Fruit fly (Drosophila melanogaster): ENCODE data around the gene Sik2.
A peak's percentile ranks its signal among the peaks of the same experiment; 100 is the strongest.

The Sik2 gene

dm6 chrX:2043660-2044397 is 17.9 kb downstream of the Sik2 start, which contains the start of gene CG4325:
TSS of gene CG4325 (minus strand) at chrX:2043818.
- peak; percentile 19 for TF ChIP-seq Mnt (GFP tag; optimal IDR thresholded peaks at IDR 0.05)
- no peak for TF ChIP-seq bab1 (GFP tag; optimal IDR thresholded peaks at IDR 0.05)
- TF ChIP-seq tj (GFP tag; optimal IDR thresholded peaks at IDR 0.05), result peak; percentile 91
- TF ChIP-seq CG12768 (GFP tag; optimal IDR thresholded peaks at IDR 0.05), result no peak
- no peak for TF ChIP-seq Hr96 (GFP tag; optimal IDR thresholded peaks at IDR 0.05)
- TF ChIP-seq CG7101 (tag; optimal IDR thresholded peaks at IDR 0.05), result no peak
- peak; percentile 7 for TF ChIP-seq pad (GFP tag; optimal IDR thresholded peaks at IDR 0.05)
- TF ChIP-seq cic (GFP tag; optimal IDR thresholded peaks at IDR 0.05), result peak; percentile 76

dm6 chrX:2041981-2042847 is 19.5 kb downstream of the Sik2 start, which contains the start of the genes Actn and usp:
TSS of gene Actn (minus strand) at chrX:2042311.
TSS of gene usp (minus strand) at chrX:2042311.
- TF ChIP-seq CG14711 (tag; optimal IDR thresholded peaks at IDR 0.05), result peak; percentile 53
- no peak for TF ChIP-seq CG12768 (GFP tag; optimal IDR thresholded peaks at IDR 0.05)
- no peak for TF ChIP-seq CG7045 (GFP tag; optimal IDR thresholded peaks at IDR 0.05)
- peak; percentile 25 for TF ChIP-seq pad (GFP tag; optimal IDR thresholded peaks at IDR 0.05)
- peak; percentile 5 for TF ChIP-seq CG1620 (GFP tag; optimal IDR thresholded peaks at IDR 0.05)
- TF ChIP-seq kay (GFP tag; ENCODE audit: borderline replicate concordance), result no peak
- TF ChIP-seq ovo (GFP tag; optimal IDR thresholded peaks at IDR 0.05), result peak; percentile 49
- TF ChIP-seq bab1 (GFP tag; optimal IDR thresholded peaks at IDR 0.05), result no peak
- no peak for TF ChIP-seq CG5204 (GFP tag; optimal IDR thresholded peaks at IDR 0.05)
- TF ChIP-seq Crg-1 (GFP tag; optimal IDR thresholded peaks at IDR 0.05), result peak; percentile 16
- no peak for TF ChIP-seq Clk (GFP tag; optimal IDR thresholded peaks at IDR 0.05)
- no peak for TF ChIP-seq CG11617 (GFP tag; optimal IDR thresholded peaks at IDR 0.05)
- peak; percentile 27 for TF ChIP-seq toe (GFP tag; optimal IDR thresholded peaks at IDR 0.05)
- peak; percentile 63 for TF ChIP-seq cic (GFP tag; optimal IDR thresholded peaks at IDR 0.05)
- no peak for TF ChIP-seq cnc (optimal IDR thresholded peaks at IDR 0.05)
- TF ChIP-seq Mnt (GFP tag; optimal IDR thresholded peaks at IDR 0.05), result peak; percentile 46
- peak; percentile 1 for TF ChIP-seq CG33017 (tag; optimal IDR thresholded peaks at IDR 0.05)
- no peak for TF ChIP-seq CG7101 (tag; optimal IDR thresholded peaks at IDR 0.05)
- TF ChIP-seq tj (GFP tag; optimal IDR thresholded peaks at IDR 0.05), result no peak
- TF ChIP-seq Hr96 (GFP tag; optimal IDR thresholded peaks at IDR 0.05), result peak; percentile 10

dm6 chrX:2041312-2041918 is 20.3 kb downstream of the Sik2 start, which contains the start of gene CG4313:
TSS of gene CG4313 (plus strand) at chrX:2041868.
- TF ChIP-seq cic (GFP tag; optimal IDR thresholded peaks at IDR 0.05), result no peak
- no peak for TF ChIP-seq kay (GFP tag; ENCODE audit: borderline replicate concordance)
- peak; percentile 69 for TF ChIP-seq toe (GFP tag; optimal IDR thresholded peaks at IDR 0.05)
- peak; percentile 48 for TF ChIP-seq Mnt (GFP tag; optimal IDR thresholded peaks at IDR 0.05)
- no peak for TF ChIP-seq CG33017 (tag; optimal IDR thresholded peaks at IDR 0.05)
- peak; percentile 61 for TF ChIP-seq Crg-1 (GFP tag; optimal IDR thresholded peaks at IDR 0.05)
- peak; percentile 58 for TF ChIP-seq pad (GFP tag; optimal IDR thresholded peaks at IDR 0.05)
- peak; percentile 77 for TF ChIP-seq CG1620 (GFP tag; optimal IDR thresholded peaks at IDR 0.05)
- TF ChIP-seq bab1 (GFP tag; optimal IDR thresholded peaks at IDR 0.05), result peak; percentile 79
- peak; percentile 77 for TF ChIP-seq CG11617 (GFP tag; optimal IDR thresholded peaks at IDR 0.05)
- peak; percentile 74 for TF ChIP-seq CG7101 (tag; optimal IDR thresholded peaks at IDR 0.05)
- peak; percentile 89 for TF ChIP-seq Hr96 (GFP tag; optimal IDR thresholded peaks at IDR 0.05)
- peak; percentile 95 for TF ChIP-seq CG14711 (tag; optimal IDR thresholded peaks at IDR 0.05)
- TF ChIP-seq CG5204 (GFP tag; optimal IDR thresholded peaks at IDR 0.05), result peak; percentile 74
- no peak for TF ChIP-seq Clk (GFP tag; optimal IDR thresholded peaks at IDR 0.05)
- peak; percentile 19 for TF ChIP-seq ovo (GFP tag; optimal IDR thresholded peaks at IDR 0.05)
- no peak for TF ChIP-seq CG7045 (GFP tag; optimal IDR thresholded peaks at IDR 0.05)
- peak; percentile 42 for TF ChIP-seq CG12768 (GFP tag; optimal IDR thresholded peaks at IDR 0.05)
- TF ChIP-seq tj (GFP tag; optimal IDR thresholded peaks at IDR 0.05), result peak; percentile 67

- no peak for TF ChIP-seq Clk (GFP tag; optimal IDR thresholded peaks at IDR 0.05)
- TF ChIP-seq CG1620 (GFP tag; optimal IDR thresholded peaks at IDR 0.05), result no peak
- no peak for TF ChIP-seq CG14711 (tag; optimal IDR thresholded peaks at IDR 0.05)
- no peak for TF ChIP-seq pad (GFP tag; optimal IDR thresholded peaks at IDR 0.05)
- TF ChIP-seq CG33017 (tag; optimal IDR thresholded peaks at IDR 0.05), result no peak
- no peak for TF ChIP-seq CG5204 (GFP tag; optimal IDR thresholded peaks at IDR 0.05)
- TF ChIP-seq Crg-1 (GFP tag; optimal IDR thresholded peaks at IDR 0.05), result no peak
- TF ChIP-seq CG7045 (GFP tag; optimal IDR thresholded peaks at IDR 0.05), result no peak
- TF ChIP-seq ovo (GFP tag; optimal IDR thresholded peaks at IDR 0.05), result no peak
Observed at dm6 chrX:2037605-2038004, 24.1 kb downstream of the Sik2 start.

dm6 chrX:2036800-2037488 is 24.8 kb downstream of the Sik2 start:
- TF ChIP-seq kay (GFP tag; ENCODE audit: borderline replicate concordance) (no peak), CG12768 (GFP tag; optimal IDR thresholded peaks at IDR 0.05) (no peak), CG7101 (tag; optimal IDR thresholded peaks at IDR 0.05) (no peak), tj (GFP tag; optimal IDR thresholded peaks at IDR 0.05) (no peak), Crg-1 (GFP tag; optimal IDR thresholded peaks at IDR 0.05) (no peak), CG5204 (GFP tag; optimal IDR thresholded peaks at IDR 0.05) (no peak), Mnt (GFP tag; optimal IDR thresholded peaks at IDR 0.05) (no peak), cic (GFP tag; optimal IDR thresholded peaks at IDR 0.05) (no peak), ovo (GFP tag; optimal IDR thresholded peaks at IDR 0.05) (no peak), bab1 (GFP tag; optimal IDR thresholded peaks at IDR 0.05) (no peak)

Data from whole organism, adult.